Worm (Caenorhabditis elegans): ENCODE measurements around the gene C52G5.3.
A peak's percentile ranks its signal among the peaks of the same experiment; 100 is the strongest.

DNA sequence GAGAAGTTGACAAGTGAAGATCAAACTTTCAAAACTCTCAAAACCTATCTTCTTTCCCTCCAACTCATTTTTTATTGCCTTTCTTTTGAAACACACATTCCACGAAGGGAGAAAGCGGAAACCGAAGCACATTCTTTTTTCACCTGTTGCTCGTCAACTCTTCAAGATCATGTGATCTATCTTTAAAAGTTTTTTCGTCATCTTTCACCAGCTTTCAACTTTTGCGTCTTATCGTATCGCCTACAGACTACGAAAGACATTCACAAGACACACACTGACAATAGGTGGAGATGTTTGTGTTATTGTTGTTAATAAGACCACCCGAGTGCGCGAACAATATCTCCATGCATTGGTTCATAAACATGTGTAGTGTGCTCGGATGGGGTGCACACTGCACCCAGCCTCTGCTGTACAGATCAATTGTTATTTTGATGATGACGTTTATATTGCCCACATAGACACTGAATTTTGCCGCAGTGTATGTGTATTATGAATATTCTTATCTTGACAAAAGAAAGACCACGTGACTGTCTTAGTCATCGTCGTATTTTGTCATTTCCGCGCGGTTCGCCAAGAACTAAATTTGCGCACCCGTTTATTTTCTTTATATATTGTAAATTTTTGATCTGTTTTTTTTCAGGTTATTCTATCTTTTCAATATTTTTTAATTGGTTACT, 27.9 kb upstream of the C52G5.3 start:
- TF ChIP-seq sox-4 (tag; optimal IDR thresholded peaks at IDR 0.05) (no peak), pat-9 (tag; optimal IDR thresholded peaks at IDR 0.05) (no peak), elt-2 (tag; optimal IDR thresholded peaks at IDR 0.05) (peak; percentile 29), ztf-16 (tag; optimal IDR thresholded peaks at IDR 0.05) (no peak), hlh-13 (GFP tag; optimal IDR thresholded peaks at IDR 0.05) (no peak), ceh-2 (tag; optimal IDR thresholded peaks at IDR 0.05) (no peak), C08G9.2 (tag; optimal IDR thresholded peaks at IDR 0.05) (no peak), K09A11.1 (tag; optimal IDR thresholded peaks at IDR 0.05; ENCODE audit: insufficient read depth) (no peak), dmd-4 (tag; optimal IDR thresholded peaks at IDR 0.05; ENCODE audit: borderline replicate concordance) (no peak), unc-42 (tag; optimal IDR thresholded peaks at IDR 0.05) (no peak), nhr-11 (tag; optimal IDR thresholded peaks at IDR 0.05) (no peak), ceh-9 (tag; optimal IDR thresholded peaks at IDR 0.05) (no peak), pha-4 (tag; optimal IDR thresholded peaks at IDR 0.05) (no peak)

Data from whole organism, late embryonic.